Fruit fly (Drosophila melanogaster): Measurements from ENCODE around the gene sol.

The sol gene

dm6 chrX:21362878-21363277 is 12.8 kb downstream of the sol start, which contains the start of the genes bbx and waw:
TSS of gene bbx (plus strand) at chrX:21363028.
TSS of gene waw (plus strand) at chrX:21363028.
- TF ChIP-seq cic (GFP tag; optimal IDR thresholded peaks at IDR 0.05) (peak; percentile 14), Crg-1 (GFP tag; optimal IDR thresholded peaks at IDR 0.05) (peak; percentile 42), CG5204 (GFP tag; optimal IDR thresholded peaks at IDR 0.05) (no peak), Mnt (GFP tag; optimal IDR thresholded peaks at IDR 0.05) (peak; percentile 100), CG14711 (tag; optimal IDR thresholded peaks at IDR 0.05) (peak; percentile 21), Clk (GFP tag; optimal IDR thresholded peaks at IDR 0.05) (no peak), toe (GFP tag; optimal IDR thresholded peaks at IDR 0.05) (no peak), bab1 (GFP tag; optimal IDR thresholded peaks at IDR 0.05) (peak; percentile 52), CG7101 (tag; optimal IDR thresholded peaks at IDR 0.05) (peak; percentile 57), tj (GFP tag; optimal IDR thresholded peaks at IDR 0.05) (peak; percentile 5), pad (GFP tag; optimal IDR thresholded peaks at IDR 0.05) (peak; percentile 18), Hr96 (GFP tag; optimal IDR thresholded peaks at IDR 0.05) (no peak), CG1620 (GFP tag; optimal IDR thresholded peaks at IDR 0.05) (peak; percentile 57), CG11617 (GFP tag; optimal IDR thresholded peaks at IDR 0.05) (peak; percentile 55)

- TF ChIP-seq Mnt (GFP tag; optimal IDR thresholded peaks at IDR 0.05) = peak; percentile 18
- peak; percentile 22 for TF ChIP-seq cic (GFP tag; optimal IDR thresholded peaks at IDR 0.05)
- no peak for TF ChIP-seq ovo (GFP tag; optimal IDR thresholded peaks at IDR 0.05)
Observed at dm6 chrX:21365421-21365820, 15.3 kb downstream of the sol start.

dm6 chrX:21366311-21366990 is 16.4 kb downstream of the sol start:
- peak; percentile 82 for TF ChIP-seq cic (GFP tag; optimal IDR thresholded peaks at IDR 0.05)
- peak; percentile 94 for TF ChIP-seq CG12768 (GFP tag; optimal IDR thresholded peaks at IDR 0.05)
- TF ChIP-seq CG11617 (GFP tag; optimal IDR thresholded peaks at IDR 0.05) = peak; percentile 95
- TF ChIP-seq Hr96 (GFP tag; optimal IDR thresholded peaks at IDR 0.05) = no peak
- peak; percentile 86 for TF ChIP-seq Mnt (GFP tag; optimal IDR thresholded peaks at IDR 0.05)
- no peak for TF ChIP-seq cnc (optimal IDR thresholded peaks at IDR 0.05)
- peak; percentile 56 for TF ChIP-seq CG5204 (GFP tag; optimal IDR thresholded peaks at IDR 0.05)
- TF ChIP-seq Clk (GFP tag; optimal IDR thresholded peaks at IDR 0.05) = peak; percentile 89
- peak; percentile 72 for TF ChIP-seq tj (GFP tag; optimal IDR thresholded peaks at IDR 0.05)
- peak; percentile 93 for TF ChIP-seq pad (GFP tag; optimal IDR thresholded peaks at IDR 0.05)
- peak; percentile 97 for TF ChIP-seq CG7101 (tag; optimal IDR thresholded peaks at IDR 0.05)
- peak; percentile 91 for TF ChIP-seq CG14711 (tag; optimal IDR thresholded peaks at IDR 0.05)
- peak; percentile 85 for TF ChIP-seq CG1620 (GFP tag; optimal IDR thresholded peaks at IDR 0.05)
- peak; percentile 74 for TF ChIP-seq toe (GFP tag; optimal IDR thresholded peaks at IDR 0.05)
- TF ChIP-seq kay (GFP tag; ENCODE audit: borderline replicate concordance) = no peak
- TF ChIP-seq Crg-1 (GFP tag; optimal IDR thresholded peaks at IDR 0.05) = peak; percentile 81
- TF ChIP-seq CG33017 (tag; optimal IDR thresholded peaks at IDR 0.05) = peak; percentile 95
- TF ChIP-seq CG7045 (GFP tag; optimal IDR thresholded peaks at IDR 0.05) = peak; percentile 93
- peak; percentile 90 for TF ChIP-seq bab1 (GFP tag; optimal IDR thresholded peaks at IDR 0.05)
- TF ChIP-seq ovo (GFP tag; optimal IDR thresholded peaks at IDR 0.05) = peak; percentile 71

- TF ChIP-seq Mnt (GFP tag; optimal IDR thresholded peaks at IDR 0.05) (peak; percentile 98), pad (GFP tag; optimal IDR thresholded peaks at IDR 0.05) (peak; percentile 96), CG1620 (GFP tag; optimal IDR thresholded peaks at IDR 0.05) (peak; percentile 99), ovo (GFP tag; optimal IDR thresholded peaks at IDR 0.05) (peak; percentile 99), Crg-1 (GFP tag; optimal IDR thresholded peaks at IDR 0.05) (peak; percentile 99), CG7101 (tag; optimal IDR thresholded peaks at IDR 0.05) (peak; percentile 99), toe (GFP tag; optimal IDR thresholded peaks at IDR 0.05) (peak; percentile 98), cnc (optimal IDR thresholded peaks at IDR 0.05) (peak; percentile 40 to 67), CG12768 (GFP tag; optimal IDR thresholded peaks at IDR 0.05) (peak; percentile 99), cic (GFP tag; optimal IDR thresholded peaks at IDR 0.05) (peak; percentile 93), CG7045 (GFP tag; optimal IDR thresholded peaks at IDR 0.05) (peak; percentile 98), Clk (GFP tag; optimal IDR thresholded peaks at IDR 0.05) (peak; percentile 98), bab1 (GFP tag; optimal IDR thresholded peaks at IDR 0.05) (peak; percentile 99), tj (GFP tag; optimal IDR thresholded peaks at IDR 0.05) (peak; percentile 96), CG11617 (GFP tag; optimal IDR thresholded peaks at IDR 0.05) (peak; percentile 100), Hr96 (GFP tag; optimal IDR thresholded peaks at IDR 0.05) (peak; percentile 100), kay (GFP tag; ENCODE audit: borderline replicate concordance) (peak; percentile 98), CG14711 (tag; optimal IDR thresholded peaks at IDR 0.05) (peak; percentile 96), CG33017 (tag; optimal IDR thresholded peaks at IDR 0.05) (peak; percentile 97), CG5204 (GFP tag; optimal IDR thresholded peaks at IDR 0.05) (peak; percentile 98)
Observed at dm6 chrX:21367363-21368072, 17.4 kb downstream of the sol start.

dm6 chrX:21368410-21368918 is 18.4 kb downstream of the sol start:
- peak; percentile 20 for TF ChIP-seq CG7101 (tag; optimal IDR thresholded peaks at IDR 0.05)
- TF ChIP-seq Hr96 (GFP tag; optimal IDR thresholded peaks at IDR 0.05) = no peak
- TF ChIP-seq tj (GFP tag; optimal IDR thresholded peaks at IDR 0.05) = peak; percentile 93
- TF ChIP-seq pad (GFP tag; optimal IDR thresholded peaks at IDR 0.05) = peak; percentile 3
- TF ChIP-seq CG1620 (GFP tag; optimal IDR thresholded peaks at IDR 0.05) = peak; percentile 21
- TF ChIP-seq CG33017 (tag; optimal IDR thresholded peaks at IDR 0.05) = no peak
- peak; percentile 78 for TF ChIP-seq CG14711 (tag; optimal IDR thresholded peaks at IDR 0.05)
- no peak for TF ChIP-seq cnc (optimal IDR thresholded peaks at IDR 0.05)
- no peak for TF ChIP-seq kay (GFP tag; ENCODE audit: borderline replicate concordance)
- peak; percentile 94 for TF ChIP-seq ovo (GFP tag; optimal IDR thresholded peaks at IDR 0.05)
- TF ChIP-seq toe (GFP tag; optimal IDR thresholded peaks at IDR 0.05) = no peak
- peak; percentile 69 for TF ChIP-seq cic (GFP tag; optimal IDR thresholded peaks at IDR 0.05)
- TF ChIP-seq Mnt (GFP tag; optimal IDR thresholded peaks at IDR 0.05) = peak; percentile 73
